Fruit fly (Drosophila melanogaster): ENCODE data around the gene CG33060.

The CG33060 gene

dm6 chr3L:16305820-16306650 lies 24.8 kb upstream of the CG33060 start, which contains the start of the genes CG13043 and CG13063:
TSS of gene CG13043 (minus strand) at chr3L:16305870.
TSS of gene CG13063 (plus strand) at chr3L:16306600.
- TF ChIP-seq CG7368 (GFP tag; optimal IDR thresholded peaks at IDR 0.05): no peak
- TF ChIP-seq CG34406 (GFP tag; optimal IDR thresholded peaks at IDR 0.05): no peak
- TF ChIP-seq svp (GFP tag): peak; percentile 30

- TF ChIP-seq Gug (GFP tag; IDR thresholded peaks at IDR 0.05) (no peak), fd85E (GFP tag; optimal IDR thresholded peaks at IDR 0.05) (no peak), Hr39 (GFP tag; optimal IDR thresholded peaks at IDR 0.05) (no peak), vri (GFP tag; optimal IDR thresholded peaks at IDR 0.05) (no peak), CG9139 (GFP tag; optimal IDR thresholded peaks at IDR 0.05) (no peak), Ets96B (tag; optimal IDR thresholded peaks at IDR 0.05) (no peak), Met (GFP tag; optimal IDR thresholded peaks at IDR 0.05) (no peak), CG10669 (GFP tag; optimal IDR thresholded peaks at IDR 0.05) (no peak), eg (GFP tag; IDR thresholded peaks at IDR 0.05) (no peak), lz (GFP tag; optimal IDR thresholded peaks at IDR 0.05) (no peak), CG32006 (GFP tag; optimal IDR thresholded peaks at IDR 0.05) (no peak), Blimp-1 (GFP tag; optimal IDR thresholded peaks at IDR 0.05) (no peak), dsx (GFP tag; optimal IDR thresholded peaks at IDR 0.05; ENCODE audit: poor library complexity, severe bottlenecking) (no peak), achi (GFP tag; optimal IDR thresholded peaks at IDR 0.05) (no peak), CG7368 (GFP tag; optimal IDR thresholded peaks at IDR 0.05) (no peak)
Observed at dm6 chr3L:16308380-16308779, 22.5 kb upstream of the CG33060 start, which contains the start of gene CG13042. TSS of gene CG13042 (minus strand) at chr3L:16308480.

- TF ChIP-seq Gug (GFP tag; IDR thresholded peaks at IDR 0.05): no peak
- TF ChIP-seq svp (GFP tag): no peak
- no peak for TF ChIP-seq esn (GFP tag; optimal IDR thresholded peaks at IDR 0.05)
- TF ChIP-seq CG11902 (GFP tag; optimal IDR thresholded peaks at IDR 0.05): no peak
- no peak for TF ChIP-seq spab (GFP tag; optimal IDR thresholded peaks at IDR 0.05)
- TF ChIP-seq lz (GFP tag; optimal IDR thresholded peaks at IDR 0.05): peak; percentile 52
- peak; percentile 77 for TF ChIP-seq Hr4 (GFP tag; optimal IDR thresholded peaks at IDR 0.05)
- peak; percentile 16 for TF ChIP-seq CG7368 (GFP tag; optimal IDR thresholded peaks at IDR 0.05)
- TF ChIP-seq CG8319 (GFP tag; optimal IDR thresholded peaks at IDR 0.05): no peak
- TF ChIP-seq salr (GFP tag; optimal IDR thresholded peaks at IDR 0.05): peak in 1 of 2 experiments; percentile 44
- peak; percentile 47 for TF ChIP-seq CG4318 (GFP tag; optimal IDR thresholded peaks at IDR 0.05)
- peak; percentile 83 for TF ChIP-seq dac (GFP tag; optimal IDR thresholded peaks at IDR 0.05)
- no peak for TF ChIP-seq CG3032 (tag; optimal IDR thresholded peaks at IDR 0.05)
- no peak for TF ChIP-seq fd59A (GFP tag; optimal IDR thresholded peaks at IDR 0.05)
- TF ChIP-seq OdsH (GFP tag; optimal IDR thresholded peaks at IDR 0.05): peak; percentile 51
- TF ChIP-seq topi (GFP tag; optimal IDR thresholded peaks at IDR 0.05): no peak
- peak; percentile 52 for TF ChIP-seq CG3919 (GFP tag; optimal IDR thresholded peaks at IDR 0.05)
- TF ChIP-seq Eip78C (GFP tag): peak; percentile 74
- TF ChIP-seq CG32006 (GFP tag; optimal IDR thresholded peaks at IDR 0.05): peak; percentile 80
- TF ChIP-seq CG6792 (GFP tag; optimal IDR thresholded peaks at IDR 0.05): peak; percentile 50
- peak; percentile 34 for TF ChIP-seq achi (GFP tag; optimal IDR thresholded peaks at IDR 0.05)
- peak; percentile 69 for TF ChIP-seq CG6276 (GFP tag; optimal IDR thresholded peaks at IDR 0.05)
- TF ChIP-seq CG8119 (GFP tag; IDR thresholded peaks at IDR 0.05): peak; percentile 66
- peak; percentile 61 for TF ChIP-seq Eip75B (GFP tag; optimal IDR thresholded peaks at IDR 0.05)
- no peak for TF ChIP-seq CG31627 (GFP tag; optimal IDR thresholded peaks at IDR 0.05)
- TF ChIP-seq CG16779 (tag; optimal IDR thresholded peaks at IDR 0.05): peak; percentile 37
- no peak for TF ChIP-seq ss (GFP tag; optimal IDR thresholded peaks at IDR 0.05)
- TF ChIP-seq Blimp-1 (GFP tag; optimal IDR thresholded peaks at IDR 0.05): no peak
- peak; percentile 21 for TF ChIP-seq acj6 (GFP tag; optimal IDR thresholded peaks at IDR 0.05)
- TF ChIP-seq net (GFP tag; optimal IDR thresholded peaks at IDR 0.05): peak; percentile 29
- TF ChIP-seq Eip93F (GFP tag; optimal IDR thresholded peaks at IDR 0.05): no peak
- no peak for TF ChIP-seq Met (GFP tag; optimal IDR thresholded peaks at IDR 0.05)
- no peak for TF ChIP-seq Hr38 (GFP tag; optimal IDR thresholded peaks at IDR 0.05)
- TF ChIP-seq CG9139 (GFP tag; optimal IDR thresholded peaks at IDR 0.05): no peak
- no peak for TF ChIP-seq CG10669 (GFP tag; optimal IDR thresholded peaks at IDR 0.05)
- no peak for TF ChIP-seq CG6808 (GFP tag; optimal IDR thresholded peaks at IDR 0.05)
- no peak for TF ChIP-seq Smox (GFP tag; optimal IDR thresholded peaks at IDR 0.05)
- TF ChIP-seq Lpt (GFP tag; optimal IDR thresholded peaks at IDR 0.05): peak; percentile 56
- no peak for TF ChIP-seq fd85E (GFP tag; optimal IDR thresholded peaks at IDR 0.05)
Observed at dm6 chr3L:16309972-16310371, 20.9 kb upstream of the CG33060 start.
